Worm (Caenorhabditis elegans): ENCODE results near the gene F47E1.20.

- TF ChIP-seq unc-39 (tag; optimal IDR thresholded peaks at IDR 0.05) (no peak), mep-1 (tag; optimal IDR thresholded peaks at IDR 0.05) (no peak), nhr-28 (tag; optimal IDR thresholded peaks at IDR 0.05) (no peak), nhr-76 (tag; optimal IDR thresholded peaks at IDR 0.05) (no peak), pha-4 (tag; optimal IDR thresholded peaks at IDR 0.05) (no peak), ham-2 (GFP tag; optimal IDR thresholded peaks at IDR 0.05) (no peak), drap-1 (GFP tag; optimal IDR thresholded peaks at IDR 0.05) (no peak), lsy-2 (tag; optimal IDR thresholded peaks at IDR 0.05) (no peak), elt-3 (tag; optimal IDR thresholded peaks at IDR 0.05) (no peak), snpc-4 (tag; optimal IDR thresholded peaks at IDR 0.05) (no peak), nhr-237 (tag; optimal IDR thresholded peaks at IDR 0.05) (no peak)
These were observed at the start of gene F47E1.20 for ce11 chrX:9048657-9049056.
